Worm (Caenorhabditis elegans): ENCODE data around the gene C26B9.3.

- TF ChIP-seq T22C8.4 (GFP tag; IDR thresholded peaks at IDR 0.05): peak; percentile 75
- TF ChIP-seq ref-1 (GFP tag; conservative IDR thresholded peaks at IDR 0.05): peak; percentile 73
- peak; percentile 72; the same call in 1 of the 2 replicates for TF ChIP-seq ztf-29 (GFP tag; IDR thresholded peaks at IDR 0.05)
- peak; percentile 24 for TF ChIP-seq cog-1 (tag; optimal IDR thresholded peaks at IDR 0.05)
- TF ChIP-seq klf-2 (GFP tag; conservative IDR thresholded peaks at IDR 0.05): peak; percentile 37; the same call in 1 of the 2 replicates
- TF ChIP-seq ztf-23 (GFP tag; IDR thresholded peaks at IDR 0.05): peak; percentile 88
- TF ChIP-seq flt-1 (GFP tag; IDR thresholded peaks at IDR 0.05): peak; percentile 94
Observed at ce11 chrX:5319214-5319838, 18.8 kb upstream of the C26B9.3 start.
